Worm (Caenorhabditis elegans) whole organism, late embryonic: ENCODE data around the gene T22D1.1.

Experiments
- C38D4.7 ChIP-seq: fragments of 200-800 bp; sonication (Bioruptor generic); optimal IDR thresholded peaks from 2 replicates; lab custom pipeline; 2018; ENCODE audit warnings: mild to moderate bottlenecking, missing genetic modification characterization, moderate library complexity, missing compliant biosample characterization
- F13H6.1 ChIP-seq: sonication (generic microtip); optimal IDR thresholded peaks from 2 replicates; lab custom pipeline; 2016; ENCODE audit warnings: missing genetic modification characterization, missing compliant biosample characterization
- K09A11.1 ChIP-seq: sonication (generic microtip); optimal IDR thresholded peaks from 2 replicates; lab custom pipeline; 2017; ENCODE audit warnings: antibody characterized with exemption, mild to moderate bottlenecking, missing genetic modification characterization, missing compliant biosample characterization; ENCODE audit not compliant: insufficient read depth
- ceh-14 ChIP-seq: sonication (generic microtip); optimal IDR thresholded peaks from 2 replicates; lab custom pipeline; 2016; ENCODE audit warnings: missing genotype, missing genetic modification characterization, missing compliant biosample characterization
- ceh-19 ChIP-seq: fragments of 200-800 bp; sonication (Bioruptor generic); optimal IDR thresholded peaks from 2 replicates; lab custom pipeline; 2018; ENCODE audit warnings: mild to moderate bottlenecking, missing genetic modification characterization, missing compliant biosample characterization
- ceh-2 ChIP-seq: sonication (generic microtip); optimal IDR thresholded peaks from 2 replicates; lab custom pipeline; 2016; ENCODE audit warnings: missing genotype, missing genetic modification characterization, missing compliant biosample characterization
- ceh-24 ChIP-seq: sonication (generic microtip); optimal IDR thresholded peaks from 2 replicates; lab custom pipeline; 2016; ENCODE audit warnings: mild to moderate bottlenecking, missing genetic modification characterization, missing compliant biosample characterization
- ceh-31 ChIP-seq: sonication (generic microtip); optimal IDR thresholded peaks from 2 replicates; lab custom pipeline; 2016; ENCODE audit warnings: missing genetic modification characterization, missing compliant biosample characterization
- ceh-45 ChIP-seq: fragments of 200-800 bp; sonication (Bioruptor generic); IDR thresholded peaks from 2 replicates; pipeline ENCODE4 v1.3.6; 2022; ENCODE audit warnings: missing genetic modification reagents, missing genetic modification characterization, missing compliant biosample characterization
- ceh-6 ChIP-seq: fragments of 200-800 bp; sonication (Bioruptor generic); optimal IDR thresholded peaks from 2 replicates; lab custom pipeline; 2018; ENCODE audit warnings: mild to moderate bottlenecking, missing genetic modification characterization, missing compliant biosample characterization
- che-1 ChIP-seq: sonication (generic microtip); optimal IDR thresholded peaks from 2 replicates; lab custom pipeline; 2016; ENCODE audit warnings: mild to moderate bottlenecking, missing genetic modification characterization, missing compliant biosample characterization
- dmd-4 ChIP-seq: sonication (generic microtip); optimal IDR thresholded peaks from 2 replicates; lab custom pipeline; 2016; ENCODE audit warnings: borderline replicate concordance, missing genetic modification characterization, missing compliant biosample characterization
- fkh-10 ChIP-seq: fragments of 150-350 bp; optimal IDR thresholded peaks from 2 replicates; lab custom pipeline; 2014; ENCODE audit warnings: missing biosample characterization, missing genetic modification reagents, missing genetic modification characterization
- gmeb-2 ChIP-seq: sonication (generic microtip); optimal IDR thresholded peaks from 2 replicates; lab custom pipeline; 2016; ENCODE audit warnings: missing genetic modification characterization, inconsistent platforms, missing compliant biosample characterization
- hlh-6 ChIP-seq: sonication (generic microtip); optimal IDR thresholded peaks from 2 replicates; lab custom pipeline; 2016; ENCODE audit warnings: missing genotype, missing genetic modification characterization, missing compliant biosample characterization
- hlh-8 ChIP-seq: sonication (generic microtip); optimal IDR thresholded peaks from 2 replicates; lab custom pipeline; 2016; ENCODE audit warnings: missing genotype, missing genetic modification characterization, missing compliant biosample characterization
- madf-2 ChIP-seq: sonication (generic microtip); optimal IDR thresholded peaks from 2 replicates; lab custom pipeline; 2017; ENCODE audit warnings: missing genetic modification characterization, missing compliant biosample characterization
- mec-3 ChIP-seq: sonication (generic microtip); optimal IDR thresholded peaks from 2 replicates; lab custom pipeline; 2016; ENCODE audit warnings: borderline replicate concordance, missing genetic modification characterization, missing compliant biosample characterization
- nhr-11 ChIP-seq: fragments of 150-350 bp; optimal IDR thresholded peaks from 2 replicates; lab custom pipeline; 2014; ENCODE audit warnings: missing biosample characterization, missing genetic modification characterization
- pag-3 ChIP-seq: sonication (generic microtip); optimal IDR thresholded peaks from 2 replicates; lab custom pipeline; 2016; ENCODE audit warnings: missing compliant biosample characterization, missing genetic modification characterization, borderline replicate concordance
- pha-2 ChIP-seq: sonication (generic microtip); optimal IDR thresholded peaks from 2 replicates; lab custom pipeline; 2017; ENCODE audit warnings: mild to moderate bottlenecking, missing genetic modification characterization, missing compliant biosample characterization
- pros-1 ChIP-seq: fragments of 150-350 bp; optimal IDR thresholded peaks from 2 replicates; lab custom pipeline; 2014; ENCODE audit warnings: missing biosample characterization, missing genetic modification reagents, missing genetic modification characterization
- ref-2 ChIP-seq: sonication (generic microtip); optimal IDR thresholded peaks from 2 replicates; lab custom pipeline; 2016; ENCODE audit warnings: missing genetic modification characterization, missing compliant biosample characterization
- sdc-2 ChIP-seq: sonication (generic microtip); optimal IDR thresholded peaks from 2 replicates; lab custom pipeline; 2016; ENCODE audit warnings: missing genotype, missing genetic modification characterization, missing compliant biosample characterization
- sox-2 ChIP-seq: fragments of 200-800 bp; sonication (Bioruptor generic); IDR thresholded peaks from 2 replicates; pipeline ENCODE4 v1.3.6; 2022; ENCODE audit warnings: missing genetic modification reagents, missing genetic modification characterization, missing compliant biosample characterization
- syd-9 ChIP-seq: sonication (generic microtip); optimal IDR thresholded peaks from 2 replicates; lab custom pipeline; 2016; ENCODE audit warnings: mild to moderate bottlenecking, missing genetic modification characterization, moderate library complexity, missing compliant biosample characterization
- tbx-2 ChIP-seq: sonication (generic microtip); optimal IDR thresholded peaks from 2 replicates; lab custom pipeline; 2016; ENCODE audit warnings: missing genetic modification characterization, missing compliant biosample characterization
- tbx-7 ChIP-seq: sonication (generic microtip); optimal IDR thresholded peaks from 2 replicates; lab custom pipeline; 2016; ENCODE audit warnings: missing genotype, missing genetic modification characterization, missing compliant biosample characterization
- ttx-3 ChIP-seq: sonication (generic microtip); optimal IDR thresholded peaks from 2 replicates; lab custom pipeline; 2016; ENCODE audit warnings: missing genetic modification reagents, missing genetic modification characterization, missing compliant biosample characterization
- unc-55 ChIP-seq: sonication (generic microtip); optimal IDR thresholded peaks from 2 replicates; lab custom pipeline; 2017; ENCODE audit warnings: missing biosample characterization, missing genetic modification reagents, missing genetic modification characterization
- unc-86 ChIP-seq: sonication (generic microtip); optimal IDR thresholded peaks from 2 replicates; lab custom pipeline; 2016; ENCODE audit warnings: missing genetic modification characterization, missing compliant biosample characterization
- zip-5 ChIP-seq: sonication (generic microtip); optimal IDR thresholded peaks from 2 replicates; lab custom pipeline; 2016; ENCODE audit warnings: missing genetic modification characterization, missing compliant biosample characterization

Gene T22D1.1

ce11 chrIV:6964508-6964907 is 41.3 kb downstream of the T22D1.1 start, which contains the start of gene B0478.3:
Gene B0478.3, minus strand, starts transcription at chrIV:6964608.
- no peak for TF ChIP-seq hlh-8 (tag; lab: Kevin White, UChicago)
- TF ChIP-seq dmd-4: no peak
- no peak for TF ChIP-seq nhr-11 (tag; lab: Kevin White, UChicago)
- TF ChIP-seq C38D4.7: no peak
- TF ChIP-seq tbx-7 (tag; lab: Kevin White, UChicago): no peak

ce11 chrIV:6965192-6965591 is 42.0 kb downstream of the T22D1.1 start, which contains the start of gene ZK381.2:
Gene ZK381.2, plus strand, starts transcription at chrIV:6965492.
- TF ChIP-seq pag-3 (tag; lab: Kevin White, UChicago): no peak
- no peak for TF ChIP-seq ceh-6 (GFP tag; lab: Kevin White, UChicago)
- TF ChIP-seq sdc-2 (tag; lab: Kevin White, UChicago): no peak
- TF ChIP-seq unc-86 (tag; lab: Kevin White, UChicago): no peak
- TF ChIP-seq zip-5 (tag; lab: Kevin White, UChicago): no peak
- TF ChIP-seq ceh-31: no peak
- TF ChIP-seq sox-2: no peak
- TF ChIP-seq tbx-7 (tag; lab: Kevin White, UChicago): no peak
- TF ChIP-seq gmeb-2: no peak
- no peak for TF ChIP-seq ceh-14 (tag; lab: Kevin White, UChicago)
- no peak for TF ChIP-seq unc-55
- no peak for TF ChIP-seq hlh-6
- TF ChIP-seq K09A11.1 (tag; lab: Kevin White, UChicago): no peak

- no peak for TF ChIP-seq madf-2 (tag; lab: Kevin White, UChicago)
- TF ChIP-seq ceh-31: no peak
- no peak for TF ChIP-seq ttx-3 (tag; lab: Kevin White, UChicago)
- TF ChIP-seq F13H6.1 (tag; lab: Kevin White, UChicago): no peak
- TF ChIP-seq mec-3: no peak
- TF ChIP-seq pag-3 (tag; lab: Kevin White, UChicago): no peak
- no peak for TF ChIP-seq pros-1 (tag; lab: Kevin White, UChicago)
- TF ChIP-seq pha-2 (tag; lab: Kevin White, UChicago): no peak
- no peak for TF ChIP-seq ceh-45 (GFP tag; lab: Robert Waterston, UW)
These were observed 47.1 kb downstream of the T22D1.1 start, which contains the start of gene ZK381.8 for ce11 chrIV:6970271-6970670. Gene ZK381.8, minus strand, starts transcription at chrIV:6970371.

- TF ChIP-seq pha-2 (tag; lab: Kevin White, UChicago) (no peak), madf-2 (tag; lab: Kevin White, UChicago) (no peak), mec-3 (no peak), ttx-3 (tag; lab: Kevin White, UChicago) (no peak), hlh-8 (tag; lab: Kevin White, UChicago) (no peak), tbx-2 (tag; lab: Kevin White, UChicago) (no peak), ceh-19 (GFP tag; lab: Kevin White, UChicago) (no peak), syd-9 (tag; lab: Kevin White, UChicago) (no peak), ceh-2 (tag; lab: Kevin White, UChicago) (no peak), che-1 (no peak), ceh-24 (tag; lab: Kevin White, UChicago) (no peak)
These were observed 48.0 kb downstream of the T22D1.1 start, which contains the start of gene ZK381.62 for ce11 chrIV:6971213-6971612. Gene ZK381.62, minus strand, starts transcription at chrIV:6971313.

- TF ChIP-seq ref-2 (tag; lab: Kevin White, UChicago) (no peak), sdc-2 (tag; lab: Kevin White, UChicago) (no peak), zip-5 (tag; lab: Kevin White, UChicago) (no peak), unc-86 (tag; lab: Kevin White, UChicago) (no peak), fkh-10 (GFP tag; lab: Kevin White, UChicago) (no peak)
These were observed 49.3 kb downstream of the T22D1.1 start, which contains the start of gene nhr-249 for ce11 chrIV:6972427-6972826. Gene nhr-249, minus strand, starts transcription at chrIV:6972527.
